Worm (Caenorhabditis elegans) whole organism, L3 larva: Measurements from ENCODE around the gene chil-18.
A peak's percentile ranks its signal among the peaks of the same experiment; 100 is the strongest.

Experiments
- R02D3.7 ChIP-seq: fragments of 150-350 bp; optimal IDR thresholded peaks from 2 replicates; lab custom pipeline; 2014; ENCODE audit warnings: missing biosample characterization, missing genetic modification characterization
- ZK546.5 ChIP-seq: sonication (generic microtip); optimal IDR thresholded peaks from 2 replicates; lab custom pipeline; 2017; ENCODE audit warnings: missing biosample characterization, missing genetic modification characterization
- aly-2 ChIP-seq: fragments of 150-350 bp; optimal IDR thresholded peaks from 2 replicates; lab custom pipeline; 2014; ENCODE audit warnings: missing biosample characterization, missing genetic modification characterization
- ceh-28 ChIP-seq: fragments of 150-350 bp; optimal IDR thresholded peaks from 2 replicates; lab custom pipeline; 2014; ENCODE audit warnings: missing biosample characterization, missing genetic modification reagents, missing genetic modification characterization
- ceh-82 ChIP-seq: fragments of 150-350 bp; optimal IDR thresholded peaks from 2 replicates; lab custom pipeline; 2014; ENCODE audit warnings: missing biosample characterization, missing genetic modification characterization
- ceh-9 ChIP-seq: sonication (generic microtip); optimal IDR thresholded peaks from 2 replicates; lab custom pipeline; 2018; ENCODE audit warnings: missing biosample characterization, missing genetic modification characterization
- daf-12 ChIP-seq: fragments of 150-350 bp; optimal IDR thresholded peaks from 2 replicates; lab custom pipeline; 2014; ENCODE audit warnings: missing biosample characterization, missing genetic modification reagents, missing genetic modification characterization
- egl-5 ChIP-seq: fragments of 150-350 bp; optimal IDR thresholded peaks from 2 replicates; lab custom pipeline; 2017; ENCODE audit warnings: missing biosample characterization, missing genetic modification reagents, missing genetic modification characterization, inconsistent platforms
- elt-1 ChIP-seq: fragments of 150-350 bp; optimal IDR thresholded peaks from 2 replicates; lab custom pipeline; 2014; ENCODE audit warnings: missing biosample characterization, missing genetic modification characterization
- elt-2 ChIP-seq: sonication (generic microtip); optimal IDR thresholded peaks from 2 replicates; lab custom pipeline; 2016; ENCODE audit warnings: missing genetic modification reagents, mild to moderate bottlenecking, missing genetic modification characterization, missing compliant biosample characterization
- eor-1 ChIP-seq, 2 experiments: fragments of 150-350 bp; optimal IDR thresholded peaks; 2 replicates each; lab custom pipeline; 2014 to 2018; ENCODE audit warnings: missing biosample characterization in 2 of 2, missing genetic modification characterization in 2 of 2
- fkh-10 ChIP-seq: sonication (generic microtip); optimal IDR thresholded peaks from 2 replicates; lab custom pipeline; 2017; ENCODE audit warnings: missing biosample characterization, missing genetic modification reagents, missing genetic modification characterization
- fkh-2 ChIP-seq: fragments of 150-350 bp; optimal IDR thresholded peaks from 2 replicates; lab custom pipeline; 2014; ENCODE audit warnings: missing biosample characterization, missing genetic modification reagents, missing genetic modification characterization
- fos-1 ChIP-seq: fragments of 150-350 bp; optimal IDR thresholded peaks from 2 replicates; lab custom pipeline; 2014; ENCODE audit warnings: missing biosample characterization, missing genetic modification characterization
- jun-1 ChIP-seq: fragments of 150-350 bp; optimal IDR thresholded peaks from 2 replicates; lab custom pipeline; 2014; ENCODE audit warnings: missing biosample characterization, missing genetic modification reagents, missing genetic modification characterization
- lin-15B ChIP-seq: fragments of 150-350 bp; optimal IDR thresholded peaks from 2 replicates; lab custom pipeline; 2014; ENCODE audit warnings: missing biosample characterization, missing genetic modification characterization
- lin-39 ChIP-seq: fragments of 150-350 bp; optimal IDR thresholded peaks from 2 replicates; lab custom pipeline; 2018; ENCODE audit warnings: missing biosample characterization, missing genetic modification reagents, missing genetic modification characterization
- lsy-12 ChIP-seq: sonication (generic microtip); optimal IDR thresholded peaks from 2 replicates; lab custom pipeline; 2016; ENCODE audit warnings: mild to moderate bottlenecking, missing genetic modification characterization, missing compliant biosample characterization
- mdl-1 ChIP-seq: fragments of 150-350 bp; optimal IDR thresholded peaks from 2 replicates; lab custom pipeline; 2014; ENCODE audit warnings: missing biosample characterization, missing genetic modification characterization
- nfya-1 ChIP-seq: sonication (generic microtip); optimal IDR thresholded peaks from 2 replicates; lab custom pipeline; 2017; ENCODE audit warnings: missing genetic modification characterization, mild to moderate bottlenecking, missing compliant biosample characterization, antibody characterized with exemption, moderate library complexity; ENCODE audit not compliant: insufficient read depth
- nhr-11 ChIP-seq: fragments of 150-350 bp; optimal IDR thresholded peaks from 2 replicates; lab custom pipeline; 2014; ENCODE audit warnings: missing biosample characterization, missing genetic modification characterization
- nhr-23 ChIP-seq: fragments of 150-350 bp; optimal IDR thresholded peaks from 2 replicates; lab custom pipeline; 2014; ENCODE audit warnings: missing biosample characterization, missing genetic modification reagents, missing genetic modification characterization
- nhr-237 ChIP-seq: fragments of 150-350 bp; optimal IDR thresholded peaks from 2 replicates; lab custom pipeline; 2014; ENCODE audit warnings: missing biosample characterization, missing genetic modification characterization
- nhr-25 ChIP-seq: sonication (generic microtip); optimal IDR thresholded peaks from 2 replicates; lab custom pipeline; 2017; ENCODE audit warnings: missing biosample characterization, missing genetic modification characterization
- nhr-43 ChIP-seq: sonication (generic microtip); optimal IDR thresholded peaks from 2 replicates; lab custom pipeline; 2016; ENCODE audit warnings: mild to moderate bottlenecking, missing genetic modification characterization, missing compliant biosample characterization; ENCODE audit not compliant: poor library complexity, severe bottlenecking
- nhr-67 ChIP-seq: fragments of 150-350 bp; optimal IDR thresholded peaks from 2 replicates; lab custom pipeline; 2014; ENCODE audit warnings: missing biosample characterization, missing genetic modification characterization
- nhr-76 ChIP-seq: fragments of 150-350 bp; sonication (generic microtip); optimal IDR thresholded peaks from 5 replicates; lab custom pipeline; 2014; ENCODE audit warnings: missing biosample characterization, missing genetic modification characterization
- nhr-77 ChIP-seq: fragments of 150-350 bp; optimal IDR thresholded peaks from 2 replicates; lab custom pipeline; 2014; ENCODE audit warnings: missing biosample characterization, missing genetic modification characterization
- pha-4 ChIP-seq: fragments of 150-350 bp; optimal IDR thresholded peaks from 2 replicates; lab custom pipeline; 2014; ENCODE audit warnings: missing biosample characterization, missing genetic modification reagents, missing genetic modification characterization
- pqm-1 ChIP-seq: fragments of 150-350 bp; optimal IDR thresholded peaks from 2 replicates; lab custom pipeline; 2017; ENCODE audit warnings: missing biosample characterization, missing genetic modification characterization, inconsistent platforms
- snpc-4 ChIP-seq: fragments of 150-350 bp; optimal IDR thresholded peaks from 2 replicates; lab custom pipeline; 2014; ENCODE audit warnings: missing biosample characterization, missing genetic modification characterization
- tbx-2 ChIP-seq: sonication (generic microtip); optimal IDR thresholded peaks from 2 replicates; lab custom pipeline; 2016; ENCODE audit warnings: mild to moderate bottlenecking, missing genetic modification characterization, missing compliant biosample characterization
- unc-39 ChIP-seq: sonication (generic microtip); optimal IDR thresholded peaks from 4 replicates; lab custom pipeline; 2017; ENCODE audit warnings: missing biosample characterization, missing genetic modification characterization
- unc-62 ChIP-seq: fragments of 150-350 bp; sonication (generic microtip); optimal IDR thresholded peaks from 4 replicates; lab custom pipeline; 2014; ENCODE audit warnings: missing biosample characterization, missing genetic modification reagents, missing genetic modification characterization
- zag-1 ChIP-seq: fragments of 150-350 bp; optimal IDR thresholded peaks from 2 replicates; lab custom pipeline; 2014; ENCODE audit warnings: missing biosample characterization, missing genetic modification characterization
- ztf-11 ChIP-seq: fragments of 150-350 bp; optimal IDR thresholded peaks from 2 replicates; lab custom pipeline; 2014; ENCODE audit warnings: missing biosample characterization, missing genetic modification characterization

Gene chil-18

ce11 chrII:9416381-9417276 lies 31.4 kb upstream of the chil-18 start, which contains the start of the genes gss-1 and chch-3:
Gene gss-1 (minus strand): TSS chrII:9416431.
Gene chch-3 (plus strand): TSS chrII:9417013.
- TF ChIP-seq tbx-2 = no peak
- no peak for TF ChIP-seq fkh-10 (GFP tag; lab: Kevin White, UChicago)
- no peak for TF ChIP-seq fkh-2
- peak; percentile 32 for TF ChIP-seq nhr-23 (tag; lab: Kevin White, UChicago)
- no peak for TF ChIP-seq aly-2 (tag; lab: Kevin White, UChicago)
- TF ChIP-seq lin-15B (tag; lab: Kevin White, UChicago) = peak; percentile 55
- peak; percentile 55 for TF ChIP-seq lin-39 (tag; lab: Kevin White, UChicago)
- TF ChIP-seq jun-1 (tag; lab: Kevin White, UChicago) = no peak
- no peak for TF ChIP-seq nhr-76
- peak; percentile 54 for TF ChIP-seq elt-2 (tag; lab: Kevin White, UChicago)
- no peak for TF ChIP-seq unc-39 (tag; lab: Kevin White, UChicago)
- TF ChIP-seq pha-4 (tag; lab: Kevin White, UChicago) = peak; percentile 75
- no peak for TF ChIP-seq ceh-82 (tag; lab: Kevin White, UChicago)
- no peak for TF ChIP-seq mdl-1 (tag; lab: Kevin White, UChicago)
- no peak for TF ChIP-seq ztf-11 (tag; lab: Kevin White, UChicago)
- TF ChIP-seq ceh-28 (tag; lab: Kevin White, UChicago) = no peak
- TF ChIP-seq snpc-4 (tag; lab: Kevin White, UChicago) = peak; percentile 64
- TF ChIP-seq nhr-43 (tag; lab: Kevin White, UChicago) = peak; percentile 40
- TF ChIP-seq nhr-77 (tag; lab: Kevin White, UChicago) = no peak
- no peak for TF ChIP-seq elt-1 (tag; lab: Kevin White, UChicago)
- no peak for TF ChIP-seq lsy-12
- TF ChIP-seq pqm-1 (tag; lab: Kevin White, UChicago) = peak; percentile 0
- no peak for TF ChIP-seq unc-62 (GFP tag; lab: Kevin White, UChicago)

- TF ChIP-seq elt-2 (tag; lab: Kevin White, UChicago) = peak; percentile 38
- no peak for TF ChIP-seq nhr-25 (tag; lab: Kevin White, UChicago)
- no peak for TF ChIP-seq zag-1
These were observed 29.9 kb upstream of the chil-18 start, which contains the start of the genes M176.4 and M176.16 for ce11 chrII:9418065-9418567. Gene M176.4 (plus strand): TSS chrII:9418365. Gene M176.16 (plus strand): TSS chrII:9418517.

ce11 chrII:9418843-9419532 lies 29.1 kb upstream of the chil-18 start:
- TF ChIP-seq jun-1 (tag; lab: Kevin White, UChicago) (peak; percentile 26), nhr-67 (no peak), elt-2 (tag; lab: Kevin White, UChicago) (peak; percentile 39), nhr-237 (tag; lab: Kevin White, UChicago) (no peak), ceh-9 (tag; lab: Kevin White, UChicago) (no peak), pqm-1 (tag; lab: Kevin White, UChicago) (peak; percentile 55), pha-4 (tag; lab: Kevin White, UChicago) (peak; percentile 13)
- TF ChIP-seq, all 47 proteins: peak for 4

ce11 chrII:9421969-9422368 lies 26.1 kb upstream of the chil-18 start, which contains the start of gene M176.11:
Gene M176.11 (plus strand): TSS chrII:9422269.
- no peak for TF ChIP-seq ZK546.5
- TF ChIP-seq unc-62 (GFP tag; lab: Kevin White, UChicago) = no peak
- no peak for TF ChIP-seq nhr-43 (tag; lab: Kevin White, UChicago)

ce11 chrII:9426076-9426475 lies 22.0 kb upstream of the chil-18 start, which contains the start of gene M176.10:
Gene M176.10 (minus strand): TSS chrII:9426176.
- TF ChIP-seq nhr-11 (tag; lab: Kevin White, UChicago) = no peak
- TF ChIP-seq snpc-4 (tag; lab: Kevin White, UChicago) = no peak
- TF ChIP-seq nfya-1 (tag; lab: Kevin White, UChicago) = no peak
- no peak for TF ChIP-seq R02D3.7
- TF ChIP-seq daf-12 = no peak
- no peak for TF ChIP-seq eor-1 (tag; optimal IDR thresholded peaks at IDR 0.05; lab: Kevin White, UChicago)
- no peak for TF ChIP-seq ceh-28 (tag; lab: Kevin White, UChicago)
- TF ChIP-seq nhr-67 = no peak
- TF ChIP-seq fos-1 = no peak
- TF ChIP-seq aly-2 (tag; lab: Kevin White, UChicago) = no peak
- TF ChIP-seq nhr-76 = no peak
- TF ChIP-seq egl-5 = no peak
